Worm (Caenorhabditis elegans) whole organism, young adult: Measurements from ENCODE around the gene K08E4.7.

ENCODE experiments used
- C06A6.2 ChIP-seq: fragments of 200-800 bp; sonication (Bioruptor generic); conservative IDR thresholded peaks from 2 replicates; pipeline ENCODE4 v1.3.6; 2022; ENCODE audit warnings: missing genetic modification characterization, missing compliant biosample characterization
- F23B12.7 ChIP-seq: sonication (generic microtip); optimal IDR thresholded peaks from 2 replicates; lab custom pipeline; 2017; ENCODE audit warnings: missing genetic modification characterization, mild to moderate bottlenecking, missing compliant biosample characterization, antibody characterized with exemption, moderate library complexity; ENCODE audit not compliant: insufficient read depth
- ama-1 ChIP-seq, 3 experiments: fragments of 150-350 bp in 1 of 3; sonication (generic microtip) in 2 of 3; optimal IDR thresholded peaks; 2 replicates each; lab custom pipeline; 2014 to 2018; ENCODE audit warnings: missing biosample characterization in 2 of 3, missing genetic modification characterization in 2 of 3, missing genetic modification reagents in 2 of 3
- attf-5 ChIP-seq: fragments of 200-800 bp; sonication (Bioruptor generic); optimal IDR thresholded peaks from 2 replicates; lab custom pipeline; 2018; ENCODE audit warnings: mild to moderate bottlenecking, missing genetic modification characterization, missing compliant biosample characterization
- nhr-27 ChIP-seq: fragments of 200-800 bp; sonication (Bioruptor generic); optimal IDR thresholded peaks from 2 replicates; lab custom pipeline; 2018; ENCODE audit warnings: mild to moderate bottlenecking, missing genetic modification characterization, moderate library complexity, missing compliant biosample characterization
- rcor-1 ChIP-seq: fragments of 200-800 bp; sonication (Bioruptor generic); IDR thresholded peaks from 2 replicates; pipeline ENCODE4 v1.3.6; 2022; ENCODE audit warnings: missing genetic modification reagents, missing genetic modification characterization, missing compliant biosample characterization
- rec-8 ChIP-seq, 2 experiments: sonication (generic microtip); optimal IDR thresholded peaks; 2 replicates each; lab custom pipeline; 2016; ENCODE audit warnings: mild to moderate bottlenecking in 2 of 2, missing genetic modification characterization in 2 of 2, missing genetic modification reagents in 2 of 2, missing genotype in 2 of 2, missing biosample characterization in 1 of 2, missing compliant biosample characterization in 1 of 2, moderate library complexity in 1 of 2
- snpc-1.1 ChIP-seq: sonication (generic microtip); optimal IDR thresholded peaks from 2 replicates; lab custom pipeline; 2017; ENCODE audit warnings: missing genetic modification characterization, mild to moderate bottlenecking, missing compliant biosample characterization, antibody characterized with exemption, moderate library complexity, missing genotype, missing genetic modification reagents; ENCODE audit not compliant: insufficient read depth
- snpc-4 ChIP-seq, 5 experiments: fragments of 150-350 bp in 1 of 5; sonication (generic microtip) in 4 of 5; optimal IDR thresholded peaks; 2 replicates each; lab custom pipeline; 2014 to 2018; ENCODE audit warnings: missing genetic modification characterization in 5 of 5, missing biosample characterization in 3 of 5, antibody characterized with exemption in 2 of 5, mild to moderate bottlenecking in 2 of 5, missing compliant biosample characterization in 2 of 5, missing genotype in 2 of 5, moderate library complexity in 2 of 5, missing genetic modification reagents in 1 of 5
- ztf-25 ChIP-seq: fragments of 200-800 bp; sonication (Bioruptor generic); IDR thresholded peaks from 2 replicates; pipeline ENCODE4 v1.3.6; 2022; ENCODE audit warnings: missing genetic modification reagents, missing genetic modification characterization, missing compliant biosample characterization

ce11 chrIV:12109743-12110142 lies 34.1 kb downstream of the K08E4.7 start:
- no peak for TF ChIP-seq snpc-4 (GFP tag; optimal IDR thresholded peaks at IDR 0.05; lab: Kevin White, UChicago)
- TF ChIP-seq snpc-4 (tag; optimal IDR thresholded peaks at IDR 0.05; lab: Kevin White, UChicago): no peak
- TF ChIP-seq nhr-27 (tag; lab: Kevin White, UChicago): no peak
- TF ChIP-seq rec-8 (tag; optimal IDR thresholded peaks at IDR 0.05; lab: Kevin White, UChicago): no peak
- TF ChIP-seq F23B12.7 (tag; lab: Kevin White, UChicago): no peak
- no peak for TF ChIP-seq ztf-25 (GFP tag; lab: Robert Waterston, UW)
- TF ChIP-seq attf-5 (GFP tag; lab: Kevin White, UChicago): no peak
- no peak for TF ChIP-seq rcor-1 (GFP tag; lab: Robert Waterston, UW)
- TF ChIP-seq ama-1 (optimal IDR thresholded peaks at IDR 0.05; lab: Kevin White, UChicago): no peak
- TF ChIP-seq ama-1 (GFP tag; optimal IDR thresholded peaks at IDR 0.05; lab: Kevin White, UChicago): no peak
- TF ChIP-seq snpc-1.1: no peak
- no peak for TF ChIP-seq C06A6.2 (GFP tag; lab: Robert Waterston, UW)
